Fruit fly (Drosophila melanogaster): ENCODE measurements around the gene PTPMT1.

The PTPMT1 gene

dm6 chr3R:23709508-23710208 lies 48.5 kb upstream of the PTPMT1 start, which contains the start of gene CG10301:
Gene CG10301 (plus strand): TSS chr3R:23710158.
- TF ChIP-seq tna (GFP tag; IDR thresholded peaks at IDR 0.05; ENCODE audit: partially characterized antibody), result no peak
- TF ChIP-seq da (GFP tag; optimal IDR thresholded peaks at IDR 0.05), result no peak
- TF ChIP-seq gsb (GFP tag; IDR thresholded peaks at IDR 0.05), result no peak
- TF ChIP-seq shn (GFP tag; optimal IDR thresholded peaks at IDR 0.05), result no peak
- TF ChIP-seq CG3847 (GFP tag; IDR thresholded peaks at IDR 0.05), result no peak
- TF ChIP-seq Nf-YC (tag; optimal IDR thresholded peaks at IDR 0.05), result no peak
- TF ChIP-seq CG14965 (GFP tag; optimal IDR thresholded peaks at IDR 0.05; ENCODE audit: borderline replicate concordance), result no peak
- TF ChIP-seq emc (GFP tag; optimal IDR thresholded peaks at IDR 0.05), result no peak
- TF ChIP-seq ftz-f1 (GFP tag; optimal IDR thresholded peaks at IDR 0.05), result no peak
- TF ChIP-seq CG14441 (GFP tag; IDR thresholded peaks at IDR 0.05), result peak; percentile 51
- no peak for TF ChIP-seq ab (GFP tag; optimal IDR thresholded peaks at IDR 0.05)
- TF ChIP-seq Nf-YB (GFP tag; optimal IDR thresholded peaks at IDR 0.05), result peak; percentile 8
- TF ChIP-seq Blimp-1 (GFP tag; optimal IDR thresholded peaks at IDR 0.05), result peak; percentile 67
- no peak for TF ChIP-seq CG13296 (GFP tag; optimal IDR thresholded peaks at IDR 0.05)
- no peak for TF ChIP-seq sr (GFP tag; IDR thresholded peaks at IDR 0.05)
- peak; percentile 47 for TF ChIP-seq Hr3 (GFP tag; optimal IDR thresholded peaks at IDR 0.05)
- TF ChIP-seq knrl (GFP tag; IDR thresholded peaks at IDR 0.05; ENCODE audit: partially characterized antibody), result no peak
- no peak for TF ChIP-seq corto (GFP tag; optimal IDR thresholded peaks at IDR 0.05)
- TF ChIP-seq Lhr (GFP tag; optimal IDR thresholded peaks at IDR 0.05), result peak; percentile 40
- peak; percentile 47 for TF ChIP-seq CG10654 (GFP tag; optimal IDR thresholded peaks at IDR 0.05)
- no peak for TF ChIP-seq CG7745 (tag; optimal IDR thresholded peaks at IDR 0.05)
- TF ChIP-seq Rfx (GFP tag; IDR thresholded peaks at IDR 0.05), result no peak
- peak; percentile 69; the same call in 2 of the 3 replicates for TF ChIP-seq otp (GFP tag; IDR thresholded peaks at IDR 0.05)
- TF ChIP-seq CG10979 (tag; optimal IDR thresholded peaks at IDR 0.05), result peak; percentile 82
- no peak for TF ChIP-seq HLHmδ (GFP tag; optimal IDR thresholded peaks at IDR 0.05)
- peak; percentile 73 for TF ChIP-seq Six4 (GFP tag; optimal IDR thresholded peaks at IDR 0.05)
- TF ChIP-seq eyg (GFP tag; optimal IDR thresholded peaks at IDR 0.05), result no peak
- no peak for TF ChIP-seq CG12071 (GFP tag; optimal IDR thresholded peaks at IDR 0.05)
- peak; percentile 41; the same call in 1 of the 3 replicates for TF ChIP-seq so (GFP tag; IDR thresholded peaks at IDR 0.05)
- TF ChIP-seq toy (GFP tag; IDR thresholded peaks at IDR 0.05), result no peak
- peak; percentile 25 for TF ChIP-seq odd (GFP tag; optimal IDR thresholded peaks at IDR 0.05)
- TF ChIP-seq Dref (GFP tag; IDR thresholded peaks at IDR 0.05), result no peak
- no peak for TF ChIP-seq BEAF-32 (GFP tag; optimal IDR thresholded peaks at IDR 0.05)
- TF ChIP-seq Hey (tag; optimal IDR thresholded peaks at IDR 0.05), result no peak
- TF ChIP-seq lbe (GFP tag; optimal IDR thresholded peaks at IDR 0.05), result no peak
- no peak for TF ChIP-seq Dbx (GFP tag; IDR thresholded peaks at IDR 0.05)
- TF ChIP-seq lmd (GFP tag; IDR thresholded peaks at IDR 0.05), result peak; percentile 62
- no peak for TF ChIP-seq inv (GFP tag; IDR thresholded peaks at IDR 0.05; ENCODE audit: partially characterized antibody)
- TF ChIP-seq Lpt (GFP tag; optimal IDR thresholded peaks at IDR 0.05), result no peak
- no peak for TF ChIP-seq Meics (GFP tag; optimal IDR thresholded peaks at IDR 0.05)
- no peak for TF ChIP-seq zen2 (GFP tag; IDR thresholded peaks at IDR 0.05; ENCODE audit: partially characterized antibody)
- TF ChIP-seq nau (GFP tag; optimal IDR thresholded peaks at IDR 0.05), result peak; percentile 79
- peak; percentile 43 for TF ChIP-seq Abd-B (GFP tag; optimal IDR thresholded peaks at IDR 0.05)
- no peak for TF ChIP-seq CkIIα-i1 (GFP tag; IDR thresholded peaks at IDR 0.05)
- no peak for TF ChIP-seq CG18619 (GFP tag; optimal IDR thresholded peaks at IDR 0.05)
- TF ChIP-seq CG9727 (GFP tag; optimal IDR thresholded peaks at IDR 0.05), result peak; percentile 79
- no peak for TF ChIP-seq ato (GFP tag; IDR thresholded peaks at IDR 0.05; ENCODE audit: partially characterized antibody)
- no peak for TF ChIP-seq CG3838 (GFP tag; optimal IDR thresholded peaks at IDR 0.05)
- peak; percentile 72 for TF ChIP-seq CG12391 (tag; optimal IDR thresholded peaks at IDR 0.05)
- no peak for TF ChIP-seq yki (optimal IDR thresholded peaks at IDR 0.05)
